Fruit fly (Drosophila melanogaster) S2 (cell line): ENCODE data around the gene rst.

Experiments used
- CG8478 ChIP-seq: fragments of >200 bp; optimal IDR thresholded peaks from 2 replicates; lab custom pipeline; 2018
- CTCF ChIP-seq, 2 experiments: fragments of >200 bp; optimal IDR thresholded peaks; 2 replicates each; lab custom pipeline; 2018

dm6 chrX:2984902-2985772, 11.5 kb upstream of the rst start:
- TF ChIP-seq CTCF (optimal IDR thresholded peaks at IDR 0.05; lab: Kevin White, UChicago) (no peak), CG8478 (lab: Kevin White, UChicago) (no peak)
